Fruit fly (Drosophila melanogaster) whole organism, embryonic: ENCODE results near the gene CG14357.
A peak's percentile ranks its signal among the peaks of the same experiment; 100 is the strongest.

Experiments used
- ATbp ChIP-seq: fragments of 200-800 bp; sonication (Bioruptor generic); optimal IDR thresholded peaks from 2 replicates; lab custom pipeline; 2017; ENCODE audit warnings: missing biosample characterization, mild to moderate bottlenecking, missing genetic modification characterization, missing genetic modification reagents
- Bgb ChIP-seq: fragments of 200-800 bp; sonication (Bioruptor generic); IDR thresholded peaks from 2 replicates; pipeline ENCODE4 v1.3.6; 2022; ENCODE audit warnings: missing biosample characterization, missing genetic modification characterization; ENCODE audit not compliant: partially characterized antibody
- CG10209 ChIP-seq: fragments of 200-800 bp; sonication (Bioruptor generic); optimal IDR thresholded peaks from 3 replicates; lab custom pipeline; 2017; ENCODE audit warnings: missing biosample characterization, mild to moderate bottlenecking, missing genetic modification characterization, missing genetic modification reagents
- CG10274 ChIP-seq: fragments of 200-800 bp; sonication (Bioruptor generic); optimal IDR thresholded peaks from 3 replicates; lab custom pipeline; 2017; ENCODE audit warnings: missing biosample characterization, mild to moderate bottlenecking, missing genetic modification characterization
- CG10431 ChIP-seq: fragments of 200-800 bp; sonication (Bioruptor generic); optimal IDR thresholded peaks from 3 replicates; lab custom pipeline; 2018; ENCODE audit warnings: missing biosample characterization, mild to moderate bottlenecking, missing genetic modification characterization
- CG10543 ChIP-seq: fragments of 200-800 bp; sonication (Bioruptor generic); optimal IDR thresholded peaks from 3 replicates; lab custom pipeline; 2017; ENCODE audit warnings: missing biosample characterization, mild to moderate bottlenecking, missing genetic modification characterization, moderate library complexity
- CG14710 ChIP-seq: fragments of 200-800 bp; sonication (Bioruptor generic); optimal IDR thresholded peaks from 3 replicates; lab custom pipeline; 2019; ENCODE audit warnings: missing biosample characterization, mild to moderate bottlenecking, missing genetic modification characterization, moderate library complexity
- CG14965 ChIP-seq: fragments of 200-800 bp; sonication (Bioruptor generic); optimal IDR thresholded peaks from 2 replicates; lab custom pipeline; 2016; ENCODE audit warnings: missing biosample characterization, missing genetic modification characterization, borderline replicate concordance
- CG1602 ChIP-seq: fragments of 200-800 bp; sonication (Bioruptor generic); optimal IDR thresholded peaks from 3 replicates; lab custom pipeline; 2016; ENCODE audit warnings: missing biosample characterization, missing genetic modification characterization
- CG17385 ChIP-seq: fragments of 200-800 bp; sonication (Bioruptor generic); optimal IDR thresholded peaks from 3 replicates; lab custom pipeline; 2018; ENCODE audit warnings: missing biosample characterization, mild to moderate bottlenecking, missing genetic modification characterization
- CG17912 ChIP-seq: fragments of 200-800 bp; sonication (Bioruptor generic); optimal IDR thresholded peaks from 2 replicates; lab custom pipeline; 2018; ENCODE audit warnings: missing biosample characterization, mild to moderate bottlenecking, missing genetic modification characterization
- CG2889 ChIP-seq: fragments of 200-800 bp; sonication (Bioruptor generic); IDR thresholded peaks from 3 replicates; pipeline ENCODE4 v1.3.6; 2022; ENCODE audit warnings: missing biosample characterization, missing genetic modification characterization
- CG30431 ChIP-seq: fragments of 200-800 bp; sonication (Bioruptor generic); optimal IDR thresholded peaks from 2 replicates; lab custom pipeline; 2017; ENCODE audit warnings: missing biosample characterization, missing genetic modification characterization
- CG34376 ChIP-seq: fragments of 200-800 bp; sonication (Bioruptor generic); optimal IDR thresholded peaks from 2 replicates; lab custom pipeline; 2018; ENCODE audit warnings: missing biosample characterization, mild to moderate bottlenecking, missing genetic modification characterization
- CG6791 ChIP-seq: fragments of 200-800 bp; sonication (Bioruptor generic); IDR thresholded peaks from 3 replicates; pipeline ENCODE4 v1.3.6; 2022; ENCODE audit warnings: missing biosample characterization, missing genetic modification characterization; ENCODE audit not compliant: partially characterized antibody
- CG7556 ChIP-seq: fragments of 200-800 bp; sonication (Bioruptor generic); optimal IDR thresholded peaks from 2 replicates; lab custom pipeline; 2017; ENCODE audit warnings: missing biosample characterization, mild to moderate bottlenecking, missing genetic modification characterization
- CG9727 ChIP-seq: fragments of 200-800 bp; sonication (Bioruptor generic); optimal IDR thresholded peaks from 3 replicates; lab custom pipeline; 2017; ENCODE audit warnings: missing biosample characterization, mild to moderate bottlenecking, missing genetic modification characterization
- Dfd ChIP-seq, 2 experiments: fragments of >200 bp; optimal IDR thresholded peaks; 2 replicates each; lab custom pipeline; 2017; ENCODE audit warnings: missing biosample characterization in 2 of 2, missing genetic modification characterization in 2 of 2
- Doc2 ChIP-seq: fragments of 200-800 bp; sonication (Bioruptor generic); IDR thresholded peaks from 2 replicates; pipeline ENCODE4 v1.3.6; 2022; ENCODE audit warnings: missing biosample characterization, missing genetic modification characterization
- Dref ChIP-seq: fragments of 200-800 bp; sonication (Bioruptor generic); IDR thresholded peaks from 2 replicates; pipeline ENCODE4 v1.3.6; 2022; ENCODE audit warnings: missing biosample characterization, missing genetic modification characterization
- Eip74EF ChIP-seq, 2 experiments: fragments of 200-800 bp in 1 of 2; fragments of >200 bp in 1 of 2; sonication (Bioruptor generic) in 1 of 2; optimal IDR thresholded peaks; 2 replicates each; lab custom pipeline; 2017 to 2019; ENCODE audit warnings: missing biosample characterization in 2 of 2, missing genetic modification characterization in 2 of 2, mild to moderate bottlenecking in 1 of 2, moderate library complexity in 1 of 2
- Gsc ChIP-seq: fragments of 200-800 bp; sonication (Bioruptor generic); IDR thresholded peaks from 2 replicates; pipeline ENCODE4 v1.3.6; 2022; ENCODE audit warnings: missing biosample characterization, missing genetic modification characterization
- HHEX ChIP-seq: fragments of 200-800 bp; sonication (Bioruptor generic); optimal IDR thresholded peaks from 3 replicates; lab custom pipeline; 2017; ENCODE audit warnings: missing biosample characterization, mild to moderate bottlenecking, missing genetic modification characterization, missing genetic modification reagents
- Hr3 ChIP-seq: fragments of 200-800 bp; sonication (Bioruptor generic); optimal IDR thresholded peaks from 3 replicates; lab custom pipeline; 2016; ENCODE audit warnings: missing biosample characterization, missing genetic modification characterization
- Hr39 ChIP-seq: fragments of >200 bp; optimal IDR thresholded peaks from 2 replicates; lab custom pipeline; 2017
- Lim3 ChIP-seq: fragments of 200-800 bp; sonication (Bioruptor generic); IDR thresholded peaks from 2 replicates; pipeline ENCODE4 v1.3.6; 2022; ENCODE audit warnings: missing biosample characterization, missing genetic modification characterization
- Lpt ChIP-seq: fragments of >200 bp; optimal IDR thresholded peaks from 2 replicates; lab custom pipeline; 2018; ENCODE audit warnings: missing biosample characterization, missing genetic modification characterization
- NK7.1 ChIP-seq: fragments of 200-800 bp; sonication (Bioruptor generic); optimal IDR thresholded peaks from 3 replicates; lab custom pipeline; 2016; ENCODE audit warnings: missing biosample characterization, missing genetic modification characterization
- Nf-YC ChIP-seq: fragments of 200-800 bp; optimal IDR thresholded peaks from 3 replicates; lab custom pipeline; 2019; ENCODE audit warnings: missing biosample characterization, mild to moderate bottlenecking, missing genetic modification characterization, moderate library complexity
- NfI ChIP-seq: fragments of 200-800 bp; sonication (Bioruptor generic); optimal IDR thresholded peaks from 3 replicates; lab custom pipeline; 2018; ENCODE audit warnings: missing biosample characterization, mild to moderate bottlenecking, missing genetic modification characterization, moderate library complexity
- Vsx1 ChIP-seq: fragments of 200-800 bp; sonication (Bioruptor generic); optimal IDR thresholded peaks from 2 replicates; lab custom pipeline; 2017; ENCODE audit warnings: missing biosample characterization, mild to moderate bottlenecking, missing genetic modification characterization, missing genetic modification reagents
- cg ChIP-seq: fragments of 200-800 bp; sonication (Bioruptor generic); optimal IDR thresholded peaks from 3 replicates; lab custom pipeline; 2019; ENCODE audit warnings: missing biosample characterization, mild to moderate bottlenecking, missing genetic modification characterization, moderate library complexity
- dmrt11E ChIP-seq: fragments of 200-800 bp; sonication (Bioruptor generic); optimal IDR thresholded peaks from 3 replicates; lab custom pipeline; 2018; ENCODE audit warnings: missing biosample characterization, mild to moderate bottlenecking, missing genetic modification characterization, moderate library complexity
- dysf ChIP-seq: fragments of 200-800 bp; sonication (Bioruptor generic); IDR thresholded peaks from 3 replicates; pipeline ENCODE4 v1.3.6; 2022; ENCODE audit warnings: missing biosample characterization, missing genetic modification characterization
- fu2 ChIP-seq: fragments of 200-800 bp; sonication (Bioruptor generic); optimal IDR thresholded peaks from 2 replicates; lab custom pipeline; 2016; ENCODE audit warnings: missing biosample characterization, missing genetic modification characterization
- grn ChIP-seq: fragments of 200-800 bp; sonication (Bioruptor generic); optimal IDR thresholded peaks from 3 replicates; lab custom pipeline; 2017; ENCODE audit warnings: missing biosample characterization, missing genetic modification characterization
- jigr1 ChIP-seq: fragments of 200-800 bp; sonication (Bioruptor generic); IDR thresholded peaks from 3 replicates; pipeline ENCODE4 v1.3.6; 2022; ENCODE audit warnings: missing biosample characterization, missing genetic modification characterization
- jing ChIP-seq: fragments of 200-800 bp; sonication (Bioruptor generic); optimal IDR thresholded peaks from 2 replicates; lab custom pipeline; 2018; ENCODE audit warnings: missing biosample characterization, mild to moderate bottlenecking, missing genetic modification characterization
- lab ChIP-seq: fragments of 200-800 bp; sonication (Bioruptor generic); optimal IDR thresholded peaks from 3 replicates; lab custom pipeline; 2017; ENCODE audit warnings: missing biosample characterization, missing genetic modification characterization, mild to moderate bottlenecking, moderate library complexity, missing genetic modification reagents
- lilli ChIP-seq: fragments of 200-800 bp; sonication (Bioruptor generic); optimal IDR thresholded peaks from 3 replicates; lab custom pipeline; 2016; ENCODE audit warnings: missing biosample characterization, missing genetic modification characterization
- oc ChIP-seq: fragments of 200-800 bp; sonication (Bioruptor generic); optimal IDR thresholded peaks from 2 replicates; lab custom pipeline; 2018; ENCODE audit warnings: missing biosample characterization, mild to moderate bottlenecking, missing genetic modification characterization, moderate library complexity
- org-1 ChIP-seq: fragments of 200-800 bp; sonication (Bioruptor generic); optimal IDR thresholded peaks from 2 replicates; lab custom pipeline; 2017; ENCODE audit warnings: missing biosample characterization, missing genetic modification characterization
- pfk ChIP-seq: fragments of 200-800 bp; sonication (Bioruptor generic); optimal IDR thresholded peaks from 2 replicates; lab custom pipeline; 2018; ENCODE audit warnings: missing biosample characterization, mild to moderate bottlenecking, missing genetic modification characterization, moderate library complexity
- ranshi ChIP-seq: fragments of 200-800 bp; sonication (Bioruptor generic); IDR thresholded peaks from 2 replicates; pipeline ENCODE4 v1.3.6; 2022; ENCODE audit warnings: missing biosample characterization, missing genetic modification characterization
- sens ChIP-seq: fragments of 200-800 bp; sonication (Bioruptor generic); peaks from one replicate; lab custom pipeline; 2016; ENCODE audit warnings: missing biosample characterization, missing genetic modification characterization
- slbo ChIP-seq: fragments of 200-800 bp; sonication (Bioruptor generic); IDR thresholded peaks from 2 replicates; pipeline ENCODE4 v1.3.6; 2022; ENCODE audit warnings: missing biosample characterization, missing genetic modification characterization
- sob ChIP-seq: fragments of 200-800 bp; sonication (Bioruptor generic); IDR thresholded peaks from 2 replicates; pipeline ENCODE4 v1.3.6; 2022; ENCODE audit warnings: missing biosample characterization, missing genetic modification characterization
- unc-4 ChIP-seq: fragments of 200-800 bp; sonication (Bioruptor generic); IDR thresholded peaks from 2 replicates; pipeline ENCODE4 v1.3.6; 2022; ENCODE audit warnings: missing biosample characterization, missing genetic modification characterization; ENCODE audit not compliant: partially characterized antibody
- vnd ChIP-seq: fragments of 200-800 bp; sonication (Bioruptor generic); IDR thresholded peaks from 3 replicates; pipeline ENCODE4 v1.3.6; 2022; ENCODE audit warnings: missing biosample characterization, missing genetic modification characterization; ENCODE audit not compliant: partially characterized antibody

CG14357 gene

dm6 chr3R:14088887-14089567 lies 22.9 kb downstream of the CG14357 start, which contains the start of gene Npc2b (continued):
- TF ChIP-seq CG17912 (GFP tag; lab: Kevin White, UChicago) (no peak), sob (GFP tag; lab: Robert Waterston, UW) (peak; percentile 39; the same call in 1 of the 2 replicates), CG7556 (GFP tag; lab: Kevin White, UChicago) (peak; percentile 53), Hr39 (lab: Kevin White, UChicago) (no peak), NK7.1 (GFP tag; lab: Kevin White, UChicago) (peak; percentile 32), ranshi (0 out of 2 replicates have a peak, but pooled peaks have one; percentile 16), Bgb (GFP tag; lab: Robert Waterston, UW) (peak; percentile 81), CG6791 (GFP tag; lab: Robert Waterston, UW) (peak; percentile 53; the same call in 1 of the 3 replicates), pfk (no peak), unc-4 (no peak), lab (GFP tag; lab: Kevin White, UChicago) (peak; percentile 68), sens (peak; percentile 92), Dref (GFP tag; lab: Robert Waterston, UW) (no peak), Hr3 (peak; percentile 58), CG14965 (no peak), grn (no peak), CG34376 (no peak), Lpt (GFP tag; lab: Kevin White, UChicago) (no peak), jigr1 (GFP tag; lab: Robert Waterston, UW) (0 out of 3 replicates have a peak, but pooled peaks have one; percentile 7), Gsc (GFP tag; lab: Robert Waterston, UW) (no peak), org-1 (GFP tag; lab: Kevin White, UChicago) (no peak), Doc2 (no peak), slbo (peak; percentile 81), ATbp (GFP tag; lab: Kevin White, UChicago) (peak; percentile 50), CG1602 (GFP tag; lab: Kevin White, UChicago) (peak; percentile 71), CG10274 (GFP tag; lab: Kevin White, UChicago) (no peak), oc (tag; lab: Kevin White, UChicago) (no peak), CG14710 (tag; lab: Kevin White, UChicago) (peak; percentile 26), CG9727 (GFP tag; lab: Kevin White, UChicago) (peak; percentile 55), CG10209 (GFP tag; lab: Kevin White, UChicago) (peak; percentile 49), lilli (GFP tag; lab: Kevin White, UChicago) (peak; percentile 76), cg (GFP tag; lab: Kevin White, UChicago) (no peak), Nf-YC (no peak), Dfd (GFP tag; optimal IDR thresholded peaks at IDR 0.05; lab: Kevin White, UChicago) (no peak), Vsx1 (GFP tag; lab: Kevin White, UChicago) (peak; percentile 42), fu2 (GFP tag; lab: Kevin White, UChicago) (peak; percentile 53), Eip74EF (GFP tag; optimal IDR thresholded peaks at IDR 0.05; lab: Kevin White, UChicago) (peak in 1 of 2 experiments; percentile 55), CG30431 (GFP tag; lab: Kevin White, UChicago) (no peak), dysf (GFP tag; lab: Robert Waterston, UW) (peak; percentile 56), CG2889 (no peak), vnd (GFP tag; lab: Robert Waterston, UW) (no peak), NfI (GFP tag; lab: Kevin White, UChicago) (peak; percentile 70), CG10431 (GFP tag; lab: Kevin White, UChicago) (no peak), jing (GFP tag; lab: Kevin White, UChicago) (no peak), CG10543 (GFP tag; lab: Kevin White, UChicago) (peak; percentile 17), CG17385 (no peak), Lim3 (GFP tag; lab: Robert Waterston, UW) (no peak), dmrt11E (tag; lab: Kevin White, UChicago) (peak; percentile 49), HHEX (GFP tag; lab: Kevin White, UChicago) (peak; percentile 17)
